Fruit fly (Drosophila melanogaster): ENCODE results near the gene CG17026.
A peak's percentile ranks its signal among the peaks of the same experiment; 100 is the strongest.

CG17026 gene

DNA sequence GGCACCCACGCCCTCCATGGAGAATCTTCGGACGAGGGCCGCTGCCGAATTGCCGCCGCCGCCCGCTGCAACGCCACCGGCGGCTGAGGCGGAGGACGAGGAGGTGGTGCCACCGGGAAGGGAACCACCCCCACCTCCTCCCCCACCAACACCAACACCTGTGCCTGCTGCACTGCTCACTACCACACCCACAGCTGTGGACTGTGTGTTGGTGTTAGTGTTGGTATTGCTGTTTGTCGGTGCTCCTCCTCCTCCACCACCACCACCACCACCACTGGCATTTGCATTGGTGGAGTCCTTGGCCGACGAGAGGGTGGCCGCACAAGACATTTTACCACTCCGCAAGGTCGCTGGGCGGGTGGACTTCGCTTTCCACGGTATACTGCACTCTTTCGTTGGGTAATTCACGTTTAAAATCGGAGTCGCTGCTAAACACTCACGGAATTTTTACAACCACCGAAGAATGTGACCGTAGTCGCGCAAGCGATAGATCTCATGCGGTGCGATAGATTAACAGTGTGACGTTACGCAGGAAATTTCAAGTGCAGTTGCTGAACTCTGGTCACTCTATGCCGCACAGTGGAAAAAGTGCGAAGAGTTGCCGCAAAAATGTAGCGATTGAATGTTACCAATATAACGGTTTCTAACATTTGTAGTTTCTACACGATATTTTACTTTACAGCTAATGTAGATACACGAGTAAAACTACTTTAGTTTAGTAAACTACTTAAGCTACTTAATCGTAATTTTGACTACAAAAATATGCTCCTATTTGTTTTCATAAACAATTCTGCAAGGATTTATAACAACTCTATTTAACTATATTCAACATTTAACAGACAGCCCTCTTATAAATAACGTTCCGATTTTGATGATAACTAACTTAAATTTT is 36.4 kb downstream of the CG17026 start, which contains the start of gene mib1 (continued):
- TF ChIP-seq ham (GFP tag; IDR thresholded peaks at IDR 0.05) (0 out of 2 replicates have a peak, but pooled peaks have one; percentile 7), CG10321 (GFP tag; IDR thresholded peaks at IDR 0.05) (no peak), Stat92E (GFP tag; optimal IDR thresholded peaks at IDR 0.05) (peak in 1 of 3 experiments; percentile 80), CG11560 (tag; IDR thresholded peaks at IDR 0.05) (no peak), Hsf (GFP tag; optimal IDR thresholded peaks at IDR 0.05) (peak; percentile 24), slbo (GFP tag; IDR thresholded peaks at IDR 0.05) (peak; percentile 62; the same call in 1 of the 2 replicates), CG3726 (GFP tag; IDR thresholded peaks at IDR 0.05) (no peak), Side (GFP tag; optimal IDR thresholded peaks at IDR 0.05) (no peak), Rfx (GFP tag; IDR thresholded peaks at IDR 0.05) (peak; percentile 78), CG10462 (GFP tag; optimal IDR thresholded peaks at IDR 0.05) (peak; percentile 42), nerfin-1 (tag; optimal IDR thresholded peaks at IDR 0.05) (peak; percentile 100), CG11695 (GFP tag; IDR thresholded peaks at IDR 0.05) (no peak; the same call in 2 of the 3 replicates), HmgD (GFP tag; optimal IDR thresholded peaks at IDR 0.05) (peak; percentile 59), CG6175 (GFP tag; IDR thresholded peaks at IDR 0.05) (no peak), CG4730 (GFP tag; IDR thresholded peaks at IDR 0.05) (no peak), gfzf (GFP tag; optimal IDR thresholded peaks at IDR 0.05) (peak; percentile 97), gsb (GFP tag; IDR thresholded peaks at IDR 0.05) (no peak), CG18764 (GFP tag; optimal IDR thresholded peaks at IDR 0.05) (no peak), grn (GFP tag; optimal IDR thresholded peaks at IDR 0.05) (no peak), crol (GFP tag; IDR thresholded peaks at IDR 0.05) (peak; percentile 95), CG12155 (GFP tag; optimal IDR thresholded peaks at IDR 0.05) (no peak), CG7357 (GFP tag; IDR thresholded peaks at IDR 0.05) (no peak), HLHmδ (GFP tag; optimal IDR thresholded peaks at IDR 0.05) (peak; percentile 81), CG1233 (GFP tag; optimal IDR thresholded peaks at IDR 0.05) (no peak), CG31224 (GFP tag; IDR thresholded peaks at IDR 0.05) (no peak), CG7839 (tag; optimal IDR thresholded peaks at IDR 0.05) (no peak), CG11696 (GFP tag; IDR thresholded peaks at IDR 0.05) (no peak), CG17328 (GFP tag; IDR thresholded peaks at IDR 0.05) (peak; percentile 56), trh (GFP tag; optimal IDR thresholded peaks at IDR 0.05) (no peak), emc (GFP tag; optimal IDR thresholded peaks at IDR 0.05) (peak; percentile 26), CG13123 (GFP tag; optimal IDR thresholded peaks at IDR 0.05) (no peak), hkb (optimal IDR thresholded peaks at IDR 0.05) (no peak), hkb (GFP tag; IDR thresholded peaks at IDR 0.05) (0 out of 2 replicates have a peak, but pooled peaks have one; percentile 13), sna (GFP tag; IDR thresholded peaks at IDR 0.05; ENCODE audit: partially characterized antibody) (peak; percentile 81), lmd (GFP tag; IDR thresholded peaks at IDR 0.05) (peak; percentile 39; the same call in 1 of the 2 replicates), CG15696 (tag; optimal IDR thresholded peaks at IDR 0.05) (no peak), Drgx (GFP tag; IDR thresholded peaks at IDR 0.05) (no peak), CG8924 (tag; optimal IDR thresholded peaks at IDR 0.05) (peak; percentile 42), toy (GFP tag; IDR thresholded peaks at IDR 0.05) (no peak), CG17385 (GFP tag; optimal IDR thresholded peaks at IDR 0.05) (peak; percentile 6), D19B (GFP tag; optimal IDR thresholded peaks at IDR 0.05) (no peak), CG6689 (GFP tag; IDR thresholded peaks at IDR 0.05) (no peak), CG12299 (tag; optimal IDR thresholded peaks at IDR 0.05) (peak; percentile 47), Fer2 (tag; optimal IDR thresholded peaks at IDR 0.05) (no peak), lab (GFP tag; optimal IDR thresholded peaks at IDR 0.05) (peak; percentile 59), CkIIα-i1 (GFP tag; IDR thresholded peaks at IDR 0.05) (no peak), CG2712 (tag; optimal IDR thresholded peaks at IDR 0.05) (peak; percentile 59), Usf (GFP tag; optimal IDR thresholded peaks at IDR 0.05) (no peak), CG30020 (tag; optimal IDR thresholded peaks at IDR 0.05) (peak; percentile 38), CG9215 (GFP tag; IDR thresholded peaks at IDR 0.05) (no peak)

All from whole organism, embryonic.